Worm (Caenorhabditis elegans) whole organism, L2 larva: ENCODE results near the gene gfat-1.

Experiments used
- C34F6.9 ChIP-seq: fragments of 150-350 bp; optimal IDR thresholded peaks from 2 replicates; lab custom pipeline; 2014; ENCODE audit warnings: missing biosample characterization, missing genetic modification characterization
- F13H6.1 ChIP-seq: sonication (generic microtip); optimal IDR thresholded peaks from 2 replicates; lab custom pipeline; 2016; ENCODE audit warnings: missing genetic modification characterization, missing compliant biosample characterization
- R02D3.7 ChIP-seq: fragments of 150-350 bp; optimal IDR thresholded peaks from 2 replicates; lab custom pipeline; 2014; ENCODE audit warnings: missing biosample characterization, missing genetic modification characterization
- Y55F3AM.14 ChIP-seq: fragments of 200-800 bp; sonication (Bioruptor generic); optimal IDR thresholded peaks from 2 replicates; lab custom pipeline; 2018; ENCODE audit warnings: mild to moderate bottlenecking, missing genetic modification characterization, missing compliant biosample characterization
- ZK546.5 ChIP-seq: sonication (generic microtip); optimal IDR thresholded peaks from 2 replicates; lab custom pipeline; 2017; ENCODE audit warnings: missing biosample characterization, missing genetic modification characterization
- alr-1 ChIP-seq: fragments of 150-350 bp; optimal IDR thresholded peaks from 2 replicates; lab custom pipeline; 2014; ENCODE audit warnings: missing biosample characterization, missing genetic modification characterization
- aly-2 ChIP-seq: fragments of 150-350 bp; optimal IDR thresholded peaks from 2 replicates; lab custom pipeline; 2014; ENCODE audit warnings: missing biosample characterization, missing genetic modification characterization
- ama-1 ChIP-seq: fragments of 150-350 bp; optimal IDR thresholded peaks from 2 replicates; lab custom pipeline; 2018; ENCODE audit warnings: inconsistent platforms
- blmp-1 ChIP-seq: sonication (generic microtip); optimal IDR thresholded peaks from 2 replicates; lab custom pipeline; 2017; ENCODE audit warnings: missing genetic modification characterization, mild to moderate bottlenecking, missing compliant biosample characterization, antibody characterized with exemption, moderate library complexity; ENCODE audit not compliant: insufficient read depth
- ceh-16 ChIP-seq: fragments of 150-350 bp; optimal IDR thresholded peaks from 2 replicates; lab custom pipeline; 2014; ENCODE audit warnings: missing biosample characterization, missing genetic modification characterization
- ceh-82 ChIP-seq: fragments of 150-350 bp; optimal IDR thresholded peaks from 2 replicates; lab custom pipeline; 2014; ENCODE audit warnings: missing biosample characterization, missing genetic modification characterization
- crh-2 ChIP-seq: sonication (generic microtip); optimal IDR thresholded peaks from 2 replicates; lab custom pipeline; 2017; ENCODE audit warnings: missing biosample characterization, missing genetic modification characterization
- dmd-4 ChIP-seq: sonication (generic microtip); optimal IDR thresholded peaks from 2 replicates; lab custom pipeline; 2017; ENCODE audit warnings: missing biosample characterization, missing genetic modification characterization
- egl-27 ChIP-seq: sonication (generic microtip); optimal IDR thresholded peaks from 3 replicates; lab custom pipeline; 2017; ENCODE audit warnings: missing biosample characterization, missing genetic modification reagents, missing genetic modification characterization
- elt-1 ChIP-seq: fragments of 150-350 bp; optimal IDR thresholded peaks from 2 replicates; lab custom pipeline; 2014; ENCODE audit warnings: missing biosample characterization, missing genetic modification characterization
- elt-3 ChIP-seq: sonication (generic microtip); optimal IDR thresholded peaks from 2 replicates; lab custom pipeline; 2017; ENCODE audit warnings: missing biosample characterization, missing genetic modification characterization
- fos-1 ChIP-seq: fragments of 150-350 bp; optimal IDR thresholded peaks from 2 replicates; lab custom pipeline; 2014; ENCODE audit warnings: missing biosample characterization, missing genetic modification characterization
- gmeb-1 ChIP-seq: fragments of 150-350 bp; optimal IDR thresholded peaks from 2 replicates; lab custom pipeline; 2014; ENCODE audit warnings: missing biosample characterization, missing genetic modification characterization
- lin-11 ChIP-seq: fragments of 150-350 bp; sonication (generic microtip); optimal IDR thresholded peaks from 2 replicates; lab custom pipeline; 2014; ENCODE audit warnings: missing biosample characterization, missing genetic modification characterization, inconsistent platforms, mixed read lengths
- lin-13 ChIP-seq: fragments of 150-350 bp; optimal IDR thresholded peaks from 2 replicates; lab custom pipeline; 2014; ENCODE audit warnings: missing biosample characterization, missing genetic modification reagents, missing genetic modification characterization
- lin-39 ChIP-seq: fragments of 150-350 bp; optimal IDR thresholded peaks from 2 replicates; lab custom pipeline; 2014; ENCODE audit warnings: missing biosample characterization, missing genetic modification reagents, missing genetic modification characterization
- lsy-2 ChIP-seq, 2 experiments: fragments of 150-350 bp in 1 of 2; sonication (generic microtip) in 1 of 2; optimal IDR thresholded peaks; 2 replicates each; lab custom pipeline; 2014 to 2017; ENCODE audit warnings: missing biosample characterization in 2 of 2, missing genetic modification characterization in 2 of 2
- mab-5 ChIP-seq: fragments of 150-350 bp; optimal IDR thresholded peaks from 2 replicates; lab custom pipeline; 2014; ENCODE audit warnings: missing biosample characterization, missing genetic modification characterization
- mbf-1 ChIP-seq: sonication (generic microtip); optimal IDR thresholded peaks from 2 replicates; lab custom pipeline; 2017; ENCODE audit warnings: missing biosample characterization, missing genetic modification characterization
- mdl-1 ChIP-seq, 2 experiments: fragments of 150-350 bp in 1 of 2; sonication (generic microtip) in 1 of 2; optimal IDR thresholded peaks; 2 replicates each; lab custom pipeline; 2017; ENCODE audit warnings: missing biosample characterization in 2 of 2, missing genetic modification characterization in 2 of 2
- nhr-10 ChIP-seq: sonication (generic microtip); optimal IDR thresholded peaks from 2 replicates; lab custom pipeline; 2017; ENCODE audit warnings: missing biosample characterization, missing genetic modification characterization
- nhr-11 ChIP-seq: fragments of 150-350 bp; optimal IDR thresholded peaks from 2 replicates; lab custom pipeline; 2014; ENCODE audit warnings: missing biosample characterization, missing genetic modification characterization
- nhr-12 ChIP-seq: fragments of 150-350 bp; optimal IDR thresholded peaks from 2 replicates; lab custom pipeline; 2014; ENCODE audit warnings: missing biosample characterization, missing genetic modification characterization
- nhr-129 ChIP-seq: fragments of 150-350 bp; optimal IDR thresholded peaks from 2 replicates; lab custom pipeline; 2014; ENCODE audit warnings: missing biosample characterization, missing genetic modification characterization
- nhr-21 ChIP-seq: fragments of 150-350 bp; optimal IDR thresholded peaks from 2 replicates; lab custom pipeline; 2014; ENCODE audit warnings: missing biosample characterization, missing genetic modification characterization
- nhr-23 ChIP-seq: fragments of 150-350 bp; optimal IDR thresholded peaks from 2 replicates; lab custom pipeline; 2014; ENCODE audit warnings: missing biosample characterization, missing genetic modification reagents, missing genetic modification characterization
- nhr-237 ChIP-seq: fragments of 150-350 bp; optimal IDR thresholded peaks from 2 replicates; lab custom pipeline; 2014; ENCODE audit warnings: missing biosample characterization, missing genetic modification characterization
- nhr-25 ChIP-seq: fragments of 150-350 bp; sonication (generic microtip); optimal IDR thresholded peaks from 3 replicates; lab custom pipeline; 2014; ENCODE audit warnings: missing biosample characterization, missing genetic modification characterization
- nhr-6 ChIP-seq: fragments of 150-350 bp; optimal IDR thresholded peaks from 2 replicates; lab custom pipeline; 2014; ENCODE audit warnings: missing biosample characterization, missing genetic modification characterization
- nhr-77 ChIP-seq: fragments of 150-350 bp; optimal IDR thresholded peaks from 2 replicates; lab custom pipeline; 2014; ENCODE audit warnings: missing biosample characterization, missing genetic modification characterization
- peb-1 ChIP-seq: fragments of 150-350 bp; optimal IDR thresholded peaks from 2 replicates; lab custom pipeline; 2014; ENCODE audit warnings: missing biosample characterization, missing genetic modification characterization
- sem-4 ChIP-seq: fragments of 150-350 bp; optimal IDR thresholded peaks from 2 replicates; lab custom pipeline; 2014; ENCODE audit warnings: missing biosample characterization, missing genetic modification reagents, missing genetic modification characterization
- skn-1 ChIP-seq: sonication (generic microtip); optimal IDR thresholded peaks from 2 replicates; lab custom pipeline; 2017; ENCODE audit warnings: missing biosample characterization, missing genetic modification characterization
- sma-3 ChIP-seq: sonication (generic microtip); optimal IDR thresholded peaks from 2 replicates; lab custom pipeline; 2016; ENCODE audit warnings: missing genetic modification reagents, missing genetic modification characterization, missing compliant biosample characterization
- sma-9 ChIP-seq, 2 experiments: fragments of 150-350 bp in 1 of 2; sonication (generic microtip) in 1 of 2; optimal IDR thresholded peaks; 2 replicates each; lab custom pipeline; 2014 to 2016; ENCODE audit warnings: missing genetic modification characterization in 2 of 2, mild to moderate bottlenecking in 1 of 2, missing biosample characterization in 1 of 2, missing compliant biosample characterization in 1 of 2, missing genetic modification reagents in 1 of 2, moderate library complexity in 1 of 2
- snpc-4 ChIP-seq: fragments of 150-350 bp; optimal IDR thresholded peaks from 2 replicates; lab custom pipeline; 2014; ENCODE audit warnings: missing biosample characterization, missing genetic modification characterization
- unc-39 ChIP-seq: fragments of 150-350 bp; optimal IDR thresholded peaks from 2 replicates; lab custom pipeline; 2014; ENCODE audit warnings: missing biosample characterization, missing genetic modification characterization
- unc-55 ChIP-seq: fragments of 150-350 bp; sonication (generic microtip); optimal IDR thresholded peaks from 3 replicates; lab custom pipeline; 2014; ENCODE audit warnings: missing biosample characterization, missing genetic modification reagents, missing genetic modification characterization
- unc-62 ChIP-seq: fragments of 150-350 bp; optimal IDR thresholded peaks from 2 replicates; lab custom pipeline; 2014; ENCODE audit warnings: missing biosample characterization, missing genetic modification reagents, missing genetic modification characterization
- zag-1 ChIP-seq: fragments of 150-350 bp; optimal IDR thresholded peaks from 2 replicates; lab custom pipeline; 2014; ENCODE audit warnings: missing biosample characterization, missing genetic modification characterization
- ztf-1 ChIP-seq: fragments of 200-800 bp; sonication (Bioruptor generic); conservative IDR thresholded peaks from 2 replicates; pipeline ENCODE4 v1.3.6; 2022; ENCODE audit warnings: missing genetic modification characterization, missing compliant biosample characterization
- ztf-11 ChIP-seq: sonication (generic microtip); optimal IDR thresholded peaks from 2 replicates; lab custom pipeline; 2017; ENCODE audit warnings: missing biosample characterization, missing genetic modification characterization
- ztf-4 ChIP-seq: fragments of 150-350 bp; optimal IDR thresholded peaks from 2 replicates; lab custom pipeline; 2014; ENCODE audit warnings: missing biosample characterization, missing genetic modification characterization

The gfat-1 gene

ce11 chrII:11636617-11637016, 41.4 kb upstream of the gfat-1 start:
- TF ChIP-seq aly-2 (tag; lab: Kevin White, UChicago) (no peak), nhr-6 (tag; lab: Kevin White, UChicago) (peak; percentile 27), snpc-4 (no peak), nhr-21 (tag; lab: Kevin White, UChicago) (peak; percentile 7), Y55F3AM.14 (GFP tag; lab: Kevin White, UChicago) (peak; percentile 16), nhr-10 (no peak), nhr-129 (tag; lab: Kevin White, UChicago) (peak; percentile 25)

ce11 chrII:11635745-11636161, 40.5 kb upstream of the gfat-1 start:
- TF ChIP-seq unc-39 (tag; lab: Kevin White, UChicago) (no peak), sem-4 (peak; percentile 71), ztf-1 (GFP tag; lab: Robert Waterston, UW) (no peak), F13H6.1 (peak; percentile 96), alr-1 (tag; lab: Kevin White, UChicago) (no peak), mab-5 (tag; lab: Kevin White, UChicago) (peak; percentile 20), zag-1 (tag; lab: Kevin White, UChicago) (no peak), unc-62 (GFP tag; lab: Kevin White, UChicago) (no peak), R02D3.7 (tag; lab: Kevin White, UChicago) (no peak), snpc-4 (peak; percentile 14), skn-1 (tag; lab: Kevin White, UChicago) (no peak), sma-3 (GFP tag; lab: Kevin White, UChicago) (peak; percentile 95), ztf-11 (no peak), unc-55 (GFP tag; lab: Kevin White, UChicago) (peak; percentile 88), lin-11 (tag; lab: Kevin White, UChicago) (no peak), blmp-1 (tag; lab: Kevin White, UChicago) (peak; percentile 95), sma-9 (GFP tag; optimal IDR thresholded peaks at IDR 0.05; lab: Kevin White, UChicago) (peak; percentile 98), sma-9 (tag; optimal IDR thresholded peaks at IDR 0.05; lab: Kevin White, UChicago) (peak; percentile 75), nhr-23 (tag; lab: Kevin White, UChicago) (no peak), peb-1 (tag; lab: Kevin White, UChicago) (no peak), nhr-77 (tag; lab: Kevin White, UChicago) (peak; percentile 49), aly-2 (tag; lab: Kevin White, UChicago) (no peak), nhr-10 (peak; percentile 45), fos-1 (peak; percentile 97), ceh-16 (tag; lab: Kevin White, UChicago) (peak; percentile 76), Y55F3AM.14 (GFP tag; lab: Kevin White, UChicago) (no peak), nhr-25 (tag; lab: Kevin White, UChicago) (peak; percentile 96), ZK546.5 (tag; lab: Kevin White, UChicago) (no peak), egl-27 (tag; lab: Kevin White, UChicago) (peak; percentile 95), nhr-237 (tag; lab: Kevin White, UChicago) (peak; percentile 6), lsy-2 (tag; optimal IDR thresholded peaks at IDR 0.05; lab: Kevin White, UChicago) (peak; percentile 46 to 69), mbf-1 (tag; lab: Kevin White, UChicago) (no peak), nhr-129 (tag; lab: Kevin White, UChicago) (peak; percentile 97), mdl-1 (tag; optimal IDR thresholded peaks at IDR 0.05; lab: Kevin White, UChicago) (peak; percentile 73 to 81), nhr-12 (tag; lab: Kevin White, UChicago) (no peak), crh-2 (peak; percentile 98), lin-39 (tag; lab: Kevin White, UChicago) (peak; percentile 51), ztf-4 (tag; lab: Kevin White, UChicago) (peak; percentile 93), ama-1 (lab: Kevin White, UChicago) (peak; percentile 83), dmd-4 (tag; lab: Kevin White, UChicago) (no peak), C34F6.9 (tag; lab: Kevin White, UChicago) (peak; percentile 76), nhr-21 (tag; lab: Kevin White, UChicago) (peak; percentile 90), nhr-11 (tag; lab: Kevin White, UChicago) (peak; percentile 1), lin-13 (peak; percentile 84), elt-3 (no peak), elt-1 (tag; lab: Kevin White, UChicago) (no peak), gmeb-1 (tag; lab: Kevin White, UChicago) (peak; percentile 61), nhr-6 (tag; lab: Kevin White, UChicago) (peak; percentile 94), ceh-82 (tag; lab: Kevin White, UChicago) (no peak)
